Fruit fly (Drosophila melanogaster) whole organism: ENCODE results near the gene CG7407.

Experiments
- Dll ChIP-seq: fragments of >200 bp; optimal IDR thresholded peaks from 2 replicates; lab custom pipeline; 2017
- EcR ChIP-seq, 2 experiments: fragments of >200 bp; optimal IDR thresholded peaks; 2 replicates each; lab custom pipeline; 2017; ENCODE audit warnings: missing biosample characterization in 2 of 2, missing genetic modification characterization in 2 of 2, missing genetic modification reagents in 2 of 2
- pan ChIP-seq: fragments of >200 bp; optimal IDR thresholded peaks from 2 replicates; lab custom pipeline; 2017
- psq ChIP-seq: fragments of >200 bp; optimal IDR thresholded peaks from 2 replicates; lab custom pipeline; 2017
- usp ChIP-seq: fragments of >200 bp; optimal IDR thresholded peaks from 2 replicates; lab custom pipeline; 2017; ENCODE audit warnings: missing biosample characterization, missing genetic modification characterization, mixed read lengths

DNA sequence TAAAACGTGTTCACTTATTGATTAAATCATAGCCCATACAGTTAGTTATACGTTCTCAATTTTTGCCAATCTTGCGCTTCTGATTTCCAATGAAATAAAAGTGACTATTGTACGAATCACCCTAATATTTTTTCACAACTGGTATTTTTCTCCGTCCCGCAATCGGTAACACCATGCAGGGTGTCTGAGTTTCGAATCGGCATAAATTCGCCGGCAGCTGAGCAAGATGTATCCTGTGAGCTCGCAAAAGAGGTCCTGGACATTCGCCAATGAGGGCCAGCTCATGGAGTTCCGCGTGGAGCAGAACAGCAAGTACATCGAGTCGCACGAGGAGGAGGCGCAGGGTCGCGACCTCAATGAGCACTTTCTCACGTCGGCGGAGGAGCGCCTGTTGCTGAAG is 1.5 kb upstream of the CG7407 start, which contains the start of gene CycH:
- TF ChIP-seq pan (lab: Kevin White, UChicago) (no peak), usp (no peak), psq (lab: Kevin White, UChicago) (no peak), EcR (GFP tag; optimal IDR thresholded peaks at IDR 0.05; lab: Kevin White, UChicago) (no peak), Dll (lab: Kevin White, UChicago) (no peak)
